Fruit fly (Drosophila melanogaster) whole organism, prepupa: ENCODE measurements around the gene CG3719.

Source experiments
- CG15336 ChIP-seq: fragments of 200-800 bp; sonication (Bioruptor generic); IDR thresholded peaks from 2 replicates; pipeline ENCODE4 v1.3.6; 2022; ENCODE audit warnings: missing biosample characterization, missing genetic modification characterization
- CG6854 ChIP-seq: fragments of 200-800 bp; sonication (Bioruptor generic); optimal IDR thresholded peaks from 2 replicates; lab custom pipeline; 2017; ENCODE audit warnings: missing biosample characterization, mild to moderate bottlenecking, missing genetic modification characterization
- CG7368 ChIP-seq: fragments of 200-800 bp; sonication (Bioruptor generic); optimal IDR thresholded peaks from 3 replicates; lab custom pipeline; 2016; ENCODE audit warnings: missing biosample characterization, missing genetic modification characterization
- Gug ChIP-seq: fragments of 200-800 bp; sonication (Bioruptor generic); IDR thresholded peaks from 2 replicates; pipeline ENCODE4 v1.3.6; 2022; ENCODE audit warnings: missing biosample characterization, missing genetic modification characterization
- Hr38 ChIP-seq: sonication (Bioruptor generic); optimal IDR thresholded peaks from 2 replicates; lab custom pipeline; 2016; ENCODE audit warnings: missing biosample characterization, missing genetic modification characterization
- Lpt ChIP-seq: fragments of 200-800 bp; sonication (Bioruptor generic); optimal IDR thresholded peaks from 3 replicates; lab custom pipeline; 2016; ENCODE audit warnings: missing biosample characterization, missing genetic modification characterization
- Met ChIP-seq: fragments of 200-800 bp; sonication (Bioruptor generic); optimal IDR thresholded peaks from 3 replicates; lab custom pipeline; 2016; ENCODE audit warnings: missing biosample characterization, missing genetic modification characterization
- OdsH ChIP-seq: fragments of 200-800 bp; sonication (Bioruptor generic); optimal IDR thresholded peaks from 3 replicates; lab custom pipeline; 2016; ENCODE audit warnings: missing biosample characterization, missing genetic modification characterization
- Sox14 ChIP-seq: fragments of 200-800 bp; sonication (Bioruptor generic); optimal IDR thresholded peaks from 3 replicates; lab custom pipeline; 2016; ENCODE audit warnings: missing biosample characterization, missing genetic modification characterization
- achi ChIP-seq: fragments of 200-800 bp; sonication (Bioruptor generic); optimal IDR thresholded peaks from 3 replicates; lab custom pipeline; 2016; ENCODE audit warnings: missing biosample characterization, missing genetic modification characterization
- spab ChIP-seq: fragments of 200-800 bp; sonication (Bioruptor generic); optimal IDR thresholded peaks from 2 replicates; lab custom pipeline; 2017; ENCODE audit warnings: missing biosample characterization, mild to moderate bottlenecking, missing genetic modification characterization, missing genetic modification reagents

DNA sequence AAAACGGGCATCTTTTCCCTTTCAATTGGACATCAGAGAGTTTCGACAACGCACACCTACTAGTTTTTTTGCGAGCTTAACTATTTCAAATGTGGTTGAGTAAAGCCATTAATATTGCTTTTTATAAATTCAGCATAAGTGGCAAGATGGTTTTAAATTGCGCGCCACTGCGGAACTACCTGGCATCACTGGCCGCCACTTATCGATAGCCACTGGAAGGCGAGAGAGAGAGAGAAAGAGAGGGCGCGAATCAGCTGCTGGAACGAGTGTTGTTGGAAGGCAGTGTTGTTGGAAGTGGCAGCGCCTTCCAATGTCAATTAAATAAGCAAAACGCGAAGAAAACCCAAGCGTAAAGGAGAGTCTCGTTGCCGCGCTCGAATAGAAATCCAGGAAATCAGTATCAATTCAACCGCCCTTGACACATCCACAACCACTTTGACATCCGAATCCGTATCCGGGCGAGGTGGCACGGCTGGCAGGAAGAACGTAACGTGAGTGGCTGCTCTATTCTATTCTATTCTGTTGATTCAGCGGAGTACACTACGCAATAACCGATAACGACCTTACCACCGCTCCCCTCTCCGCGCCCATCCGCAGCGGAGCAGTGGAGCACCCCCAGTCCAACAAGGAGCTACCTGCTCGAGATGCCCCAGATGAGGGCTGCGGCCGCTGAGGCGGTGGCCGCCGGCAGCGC lies 4.9 kb downstream of the CG3719 start, which contains the start of gene AMPKalpha:
- TF ChIP-seq CG7368 (GFP tag; lab: Kevin White, UChicago), result no peak
- TF ChIP-seq CG15336, result no peak
- TF ChIP-seq Lpt (GFP tag; lab: Kevin White, UChicago), result no peak
- no peak for TF ChIP-seq Gug (GFP tag; lab: Robert Waterston, UW)
- no peak for TF ChIP-seq Sox14 (GFP tag; lab: Kevin White, UChicago)
- no peak for TF ChIP-seq spab (GFP tag; lab: Kevin White, UChicago)
- TF ChIP-seq OdsH (GFP tag; lab: Kevin White, UChicago), result no peak
- no peak for TF ChIP-seq Met (GFP tag; lab: Kevin White, UChicago)
- TF ChIP-seq achi (GFP tag; lab: Kevin White, UChicago), result no peak
- no peak for TF ChIP-seq Hr38
- peak; percentile 22 for TF ChIP-seq CG6854 (GFP tag; lab: Kevin White, UChicago)
